Fruit fly (Drosophila melanogaster): ENCODE measurements around the gene Pisd.

The Pisd gene

DNA sequence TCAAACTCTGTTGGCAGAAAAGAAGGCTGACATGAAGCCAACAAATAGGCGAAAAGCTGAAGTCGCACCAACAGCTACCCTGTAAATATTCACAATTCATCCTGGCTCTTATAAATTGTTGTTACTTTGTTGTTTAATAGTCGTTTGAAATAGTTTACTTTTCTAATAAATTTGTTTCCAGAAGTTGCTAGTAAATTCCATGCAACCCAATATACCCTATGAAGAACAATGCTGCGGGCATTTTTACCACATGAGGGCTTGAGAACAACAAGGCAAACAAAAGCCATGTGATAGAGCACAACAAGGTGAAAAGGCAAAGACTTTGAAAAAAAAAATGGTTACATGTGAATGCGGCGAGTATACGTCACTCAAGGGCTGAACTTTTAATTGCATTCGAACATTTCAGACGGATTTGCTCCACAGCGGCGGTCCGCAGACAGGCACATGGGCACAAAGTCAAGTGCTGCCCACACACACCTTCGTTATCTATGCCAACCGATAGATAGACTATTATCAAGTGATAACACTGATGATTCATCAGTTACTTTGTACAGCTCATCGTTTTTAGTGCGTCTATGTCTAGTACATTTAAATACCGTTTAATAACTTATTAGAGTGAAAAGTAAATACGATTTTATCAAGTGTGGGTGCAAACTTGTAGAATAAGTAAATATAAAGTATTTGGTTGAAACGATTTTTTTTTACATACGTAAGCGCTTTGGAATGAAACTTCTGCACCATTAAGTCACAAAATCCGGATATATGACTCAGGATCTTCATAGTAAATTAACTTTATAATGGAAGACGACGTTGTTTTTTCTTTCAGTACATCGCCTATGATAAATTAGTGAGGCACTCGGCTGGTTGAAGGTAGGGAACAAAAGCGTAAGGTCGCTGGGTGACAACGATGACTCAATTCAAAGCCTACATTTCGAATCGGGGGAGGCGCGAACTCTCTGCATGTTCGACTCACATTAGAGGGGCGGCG lies 48.8 kb downstream of the Pisd start:
- no peak for TF ChIP-seq CG8478 (optimal IDR thresholded peaks at IDR 0.05)
- no peak for TF ChIP-seq CTCF (optimal IDR thresholded peaks at IDR 0.05)

- TF ChIP-seq CG8478 (optimal IDR thresholded peaks at IDR 0.05) (no peak), CTCF (optimal IDR thresholded peaks at IDR 0.05) (no peak)
Measured at dm6 chr3R:24100717-24101116, 50.1 kb downstream of the Pisd start.

dm6 chr3R:24101437-24101836 lies 50.9 kb downstream of the Pisd start:
- TF ChIP-seq CG8478 (optimal IDR thresholded peaks at IDR 0.05), result no peak
- TF ChIP-seq CTCF (optimal IDR thresholded peaks at IDR 0.05), result no peak

DNA sequence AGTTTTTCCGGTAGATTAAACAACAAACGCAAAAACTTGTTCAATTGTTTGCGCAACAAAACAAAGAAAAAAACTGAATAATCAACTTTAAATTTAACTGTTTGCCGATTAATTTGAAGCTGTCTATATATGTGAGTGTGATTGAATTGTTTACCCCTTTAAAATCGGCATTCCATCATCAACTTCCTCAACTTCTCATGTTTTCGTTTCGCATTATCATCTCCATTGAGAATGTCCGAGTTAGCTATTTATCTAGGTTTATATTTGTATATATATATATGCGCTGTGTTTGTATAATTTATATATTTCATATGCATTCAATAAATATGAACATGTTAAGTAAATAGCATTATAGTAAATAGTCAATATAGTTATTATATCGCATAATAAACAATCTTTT lies 51.8 kb downstream of the Pisd start:
- no peak for TF ChIP-seq CG8478 (optimal IDR thresholded peaks at IDR 0.05)
- no peak for TF ChIP-seq CTCF (optimal IDR thresholded peaks at IDR 0.05)
